Worm (Caenorhabditis elegans): Measurements from ENCODE around the gene C16D9.6.
A peak's percentile ranks its signal among the peaks of the same experiment; 100 is the strongest.

Gene C16D9.6

DNA sequence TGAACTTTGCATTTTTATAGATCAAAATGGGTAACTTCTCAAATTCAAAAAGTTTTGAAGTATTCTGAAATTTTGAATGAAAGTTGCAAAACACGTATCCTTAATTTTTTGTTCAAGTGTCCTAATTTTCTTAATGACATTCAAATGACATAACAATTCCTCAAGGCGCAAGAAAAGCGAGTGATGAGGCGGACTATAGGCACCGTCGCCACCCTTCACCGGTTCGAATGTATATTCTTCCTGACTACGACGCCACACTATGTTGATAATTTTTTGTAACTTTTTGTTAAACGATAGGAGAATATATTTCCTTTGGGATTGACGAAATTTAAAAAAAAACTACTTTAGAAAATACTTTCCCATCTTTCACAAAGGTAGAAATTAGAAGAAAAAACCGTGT lies 31.5 kb upstream of the C16D9.6 start:
- TF ChIP-seq hlh-8 (tag; optimal IDR thresholded peaks at IDR 0.05) (no peak), npax-4 (tag; optimal IDR thresholded peaks at IDR 0.05) (no peak), ttx-3 (tag; optimal IDR thresholded peaks at IDR 0.05) (no peak), ceh-24 (tag; optimal IDR thresholded peaks at IDR 0.05) (no peak), fkh-10 (GFP tag; optimal IDR thresholded peaks at IDR 0.05) (no peak), lin-11 (tag; optimal IDR thresholded peaks at IDR 0.05) (no peak), ceh-6 (GFP tag; optimal IDR thresholded peaks at IDR 0.05) (no peak), ref-2 (tag; optimal IDR thresholded peaks at IDR 0.05) (no peak), sdc-2 (tag; optimal IDR thresholded peaks at IDR 0.05) (no peak), hlh-6 (tag; optimal IDR thresholded peaks at IDR 0.05) (no peak), C38D4.7 (GFP tag; optimal IDR thresholded peaks at IDR 0.05) (no peak), unc-3 (GFP tag; conservative IDR thresholded peaks at IDR 0.05) (no peak), unc-3 (tag; optimal IDR thresholded peaks at IDR 0.05) (no peak), ceh-14 (tag; optimal IDR thresholded peaks at IDR 0.05) (no peak)

DNA sequence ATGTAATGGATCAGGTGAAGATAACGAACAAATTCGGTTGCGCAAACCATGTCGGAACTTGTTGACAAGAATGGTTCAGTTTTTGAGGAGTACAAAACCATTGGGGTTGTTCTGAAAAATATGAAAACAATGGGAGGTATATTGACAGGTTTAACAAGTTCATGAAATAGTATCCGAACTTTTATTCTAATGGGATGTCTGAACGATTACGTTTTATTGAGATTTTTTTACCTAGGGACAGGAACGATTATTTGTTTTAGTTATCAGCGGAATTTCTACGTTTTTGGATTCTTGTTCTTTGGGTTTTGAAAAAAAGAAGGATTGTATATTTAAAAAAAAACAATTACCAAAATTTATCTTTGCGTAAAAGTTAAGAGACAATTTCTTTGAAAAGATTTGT lies 30.7 kb upstream of the C16D9.6 start, which contains the start of gene str-135:
Gene str-135 (minus strand): TSS at position 101 of the 400 bp plus-strand sequence.
- TF ChIP-seq zip-5 (tag; optimal IDR thresholded peaks at IDR 0.05) (no peak), elt-2 (tag; optimal IDR thresholded peaks at IDR 0.05) (no peak), eyg-1 (tag; optimal IDR thresholded peaks at IDR 0.05) (no peak), syd-9 (tag; optimal IDR thresholded peaks at IDR 0.05) (no peak), unc-3 (GFP tag; conservative IDR thresholded peaks at IDR 0.05) (no peak), unc-3 (tag; optimal IDR thresholded peaks at IDR 0.05) (no peak), Y22D7AL.16 (tag; optimal IDR thresholded peaks at IDR 0.05) (no peak), nhr-11 (tag; optimal IDR thresholded peaks at IDR 0.05) (no peak), ama-1 (optimal IDR thresholded peaks at IDR 0.05) (no peak), ceh-14 (tag; optimal IDR thresholded peaks at IDR 0.05) (no peak), dve-1 (tag; optimal IDR thresholded peaks at IDR 0.05) (no peak), pat-9 (tag; optimal IDR thresholded peaks at IDR 0.05) (no peak), pag-3 (tag; optimal IDR thresholded peaks at IDR 0.05; ENCODE audit: borderline replicate concordance) (no peak), mec-3 (tag; optimal IDR thresholded peaks at IDR 0.05; ENCODE audit: borderline replicate concordance) (no peak), ceh-18 (tag; optimal IDR thresholded peaks at IDR 0.05) (no peak), ceh-24 (tag; optimal IDR thresholded peaks at IDR 0.05) (no peak), hlh-13 (GFP tag; optimal IDR thresholded peaks at IDR 0.05) (no peak), sox-4 (tag; optimal IDR thresholded peaks at IDR 0.05) (no peak), hlh-8 (tag; optimal IDR thresholded peaks at IDR 0.05) (no peak)

DNA sequence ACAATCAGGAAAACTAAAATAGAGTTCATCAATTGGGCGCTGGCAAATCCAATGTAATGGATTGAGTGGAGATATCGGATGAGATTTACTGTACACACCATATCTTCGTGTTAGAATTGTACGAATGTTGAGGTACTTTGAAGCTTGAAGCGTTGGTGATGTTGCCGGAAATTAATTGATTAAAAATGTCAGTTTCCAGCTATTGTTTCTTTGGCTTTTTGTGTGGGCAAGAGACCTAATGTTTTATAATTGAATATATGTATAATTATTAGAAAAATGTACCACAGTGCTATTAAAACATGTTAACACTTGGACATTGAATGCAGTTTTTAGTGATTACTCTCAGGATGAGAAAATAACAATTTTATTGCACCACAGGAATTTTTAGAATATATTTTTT lies 28.7 kb upstream of the C16D9.6 start, which contains the start of gene str-136:
Gene str-136 (minus strand): TSS at position 101 of the 400 bp plus-strand sequence.
- TF ChIP-seq zip-5 (tag; optimal IDR thresholded peaks at IDR 0.05) (no peak), pha-4 (tag; optimal IDR thresholded peaks at IDR 0.05) (no peak), eyg-1 (tag; optimal IDR thresholded peaks at IDR 0.05) (no peak), odd-2 (tag; optimal IDR thresholded peaks at IDR 0.05) (no peak), ceh-14 (tag; optimal IDR thresholded peaks at IDR 0.05) (no peak)

DNA sequence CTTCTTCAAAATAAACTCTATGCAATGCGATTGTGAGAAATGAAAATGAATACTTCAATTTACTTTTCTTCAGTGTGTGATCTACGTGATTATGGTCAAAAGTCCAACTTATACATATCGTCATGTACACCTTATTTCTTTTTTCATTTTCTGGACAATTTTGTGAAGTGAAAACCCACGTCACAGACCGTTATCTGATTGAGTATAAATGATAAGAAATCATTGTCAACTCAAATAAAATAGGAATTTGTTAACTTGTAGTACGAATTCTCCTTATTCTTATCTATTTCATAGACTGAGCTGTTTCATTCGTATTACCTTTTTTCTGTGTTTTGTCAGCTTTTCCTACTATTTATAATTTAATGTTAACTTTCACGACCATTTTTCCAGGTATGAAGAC lies 21.9 kb upstream of the C16D9.6 start, which contains the start of gene asp-5:
Gene asp-5 (plus strand): TSS at position 391 of the 400 bp plus-strand sequence.
- no peak for TF ChIP-seq syd-9 (tag; optimal IDR thresholded peaks at IDR 0.05)
- peak; percentile 34 for TF ChIP-seq elt-2 (tag; optimal IDR thresholded peaks at IDR 0.05)

DNA sequence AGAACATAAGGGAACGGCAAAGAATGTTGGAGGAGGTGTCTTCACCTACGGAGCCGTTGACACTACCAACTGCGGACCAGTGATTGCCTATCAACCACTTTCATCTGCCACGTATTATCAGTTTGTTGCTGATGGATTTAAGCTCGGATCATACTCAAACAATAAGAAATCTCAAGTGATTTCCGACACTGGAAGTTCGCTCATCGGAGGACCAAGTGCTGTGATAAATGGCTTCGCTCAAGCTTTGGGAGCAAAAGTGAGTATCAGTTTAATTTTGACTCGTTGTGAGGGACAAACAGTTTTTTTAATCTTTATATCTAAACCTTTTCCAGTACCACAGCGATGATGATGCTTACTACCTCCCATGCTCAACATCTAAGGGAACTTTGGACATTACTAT lies 21.3 kb upstream of the C16D9.6 start:
- TF ChIP-seq dve-1 (tag; optimal IDR thresholded peaks at IDR 0.05) (no peak), gmeb-2 (tag; optimal IDR thresholded peaks at IDR 0.05) (no peak), ceh-48 (tag; optimal IDR thresholded peaks at IDR 0.05) (no peak)

DNA sequence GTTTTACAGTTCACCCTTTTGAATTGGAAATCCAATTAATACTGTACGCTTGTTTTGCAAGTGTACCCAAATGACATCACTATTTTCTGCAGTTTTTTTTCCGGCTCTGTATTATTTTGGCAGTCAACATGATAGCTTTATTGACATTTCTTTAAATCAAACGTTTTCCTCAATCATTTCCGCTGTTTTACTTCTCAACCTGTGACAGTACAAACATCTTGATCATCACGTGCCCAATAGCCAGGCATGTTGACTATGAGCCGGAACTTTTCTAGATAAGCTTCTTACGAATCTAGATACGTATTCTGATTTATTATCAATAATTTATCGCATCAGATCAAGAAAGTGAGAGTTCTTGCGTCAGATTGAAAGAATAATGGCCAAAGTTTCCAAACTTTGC lies 19.8 kb upstream of the C16D9.6 start:
- TF ChIP-seq unc-55 (GFP tag; optimal IDR thresholded peaks at IDR 0.05) (no peak), ceh-30 (tag; optimal IDR thresholded peaks at IDR 0.05) (no peak), pqm-1 (tag; optimal IDR thresholded peaks at IDR 0.05) (no peak), pros-1 (tag; optimal IDR thresholded peaks at IDR 0.05) (no peak), dve-1 (tag; optimal IDR thresholded peaks at IDR 0.05) (no peak), ceh-2 (tag; optimal IDR thresholded peaks at IDR 0.05) (no peak), nhr-232 (tag; optimal IDR thresholded peaks at IDR 0.05) (no peak), ceh-14 (tag; optimal IDR thresholded peaks at IDR 0.05) (no peak), sox-2 (GFP tag; IDR thresholded peaks at IDR 0.05) (no peak), ceh-48 (tag; optimal IDR thresholded peaks at IDR 0.05) (no peak), C08G9.2 (tag; optimal IDR thresholded peaks at IDR 0.05) (no peak), Y22D7AL.16 (tag; optimal IDR thresholded peaks at IDR 0.05) (no peak), lim-6 (tag; optimal IDR thresholded peaks at IDR 0.05) (no peak), nfya-1 (tag; optimal IDR thresholded peaks at IDR 0.05) (no peak), tbx-7 (tag; optimal IDR thresholded peaks at IDR 0.05) (no peak), rnt-1 (tag; optimal IDR thresholded peaks at IDR 0.05) (no peak)

Measured in whole organism, late embryonic.